Fruit fly (Drosophila melanogaster): ENCODE data around the gene Srp68.

The Srp68 gene

DNA sequence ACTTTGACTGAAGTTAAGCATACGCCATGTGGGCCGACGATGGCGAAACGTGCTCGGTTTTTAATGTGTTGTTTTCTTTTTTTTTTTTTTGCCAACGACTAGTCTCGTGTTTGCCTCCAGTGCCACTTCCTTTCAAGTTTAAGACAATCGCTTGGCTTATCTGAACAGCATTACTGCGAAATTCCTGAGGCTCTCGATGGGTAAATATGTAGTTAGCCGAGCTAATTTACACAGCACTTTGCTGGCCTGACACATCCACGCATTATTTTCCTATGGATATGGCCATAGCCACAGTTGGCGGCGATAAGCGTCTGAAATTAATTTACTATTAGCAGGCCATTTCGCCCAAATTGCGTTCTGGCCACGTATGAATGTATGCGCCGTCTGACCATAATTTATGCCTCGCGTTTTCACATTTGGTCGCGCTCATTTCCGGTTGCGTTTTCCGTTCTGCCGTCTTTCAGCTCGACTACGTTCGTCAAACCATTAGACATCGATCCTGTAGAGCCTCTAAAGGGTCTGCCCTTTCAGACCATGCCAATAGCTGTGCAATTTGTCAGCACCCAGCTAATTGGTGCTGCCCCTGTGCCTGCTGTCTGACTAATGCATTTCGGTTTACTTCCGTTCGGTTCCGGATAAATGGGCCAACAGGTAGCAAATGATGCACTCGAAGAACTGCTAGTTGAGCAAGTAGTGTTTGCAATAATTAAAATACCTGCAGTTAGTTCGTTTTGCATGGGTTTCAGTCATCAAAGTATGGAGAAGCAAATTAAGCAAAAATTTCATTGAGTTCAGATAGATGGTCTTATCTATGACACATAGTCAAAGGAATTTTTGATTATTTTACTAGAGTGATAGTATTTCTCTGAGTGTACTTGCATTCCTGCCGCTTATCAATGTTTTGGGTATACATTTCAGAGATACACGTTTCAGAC is 45.9 kb downstream of the Srp68 start (continued):
- no peak for TF ChIP-seq CG10654 (GFP tag; optimal IDR thresholded peaks at IDR 0.05)
- TF ChIP-seq CG8359 (GFP tag; optimal IDR thresholded peaks at IDR 0.05; ENCODE audit: borderline replicate concordance): no peak
- TF ChIP-seq gce (GFP tag; IDR thresholded peaks at IDR 0.05): no peak
- TF ChIP-seq CG10267 (tag; optimal IDR thresholded peaks at IDR 0.05): no peak
- TF ChIP-seq CG8290 (GFP tag; optimal IDR thresholded peaks at IDR 0.05): no peak
- TF ChIP-seq CG8290 (tag; optimal IDR thresholded peaks at IDR 0.05): peak in 1 of 2 experiments; percentile 66
- peak; percentile 3 to 72 for TF ChIP-seq tll (GFP tag; optimal IDR thresholded peaks at IDR 0.05)
- no peak for TF ChIP-seq CG7556 (GFP tag; optimal IDR thresholded peaks at IDR 0.05)
- peak; percentile 58 for TF ChIP-seq CG7271 (tag; optimal IDR thresholded peaks at IDR 0.05)
- no peak for TF ChIP-seq trem (tag; optimal IDR thresholded peaks at IDR 0.05)
- TF ChIP-seq esg (GFP tag; conservative IDR thresholded peaks at IDR 0.05): no peak
- TF ChIP-seq gcm2 (GFP tag; optimal IDR thresholded peaks at IDR 0.05): no peak
- TF ChIP-seq klu (GFP tag; IDR thresholded peaks at IDR 0.05): no peak
- TF ChIP-seq sisA (GFP tag; IDR thresholded peaks at IDR 0.05): no peak
- no peak for TF ChIP-seq repo (GFP tag; optimal IDR thresholded peaks at IDR 0.05)
- no peak for TF ChIP-seq ewg (GFP tag; optimal IDR thresholded peaks at IDR 0.05)
- no peak for TF ChIP-seq unc-4 (GFP tag; IDR thresholded peaks at IDR 0.05; ENCODE audit: partially characterized antibody)
- peak; percentile 27 for TF ChIP-seq ac (GFP tag; optimal IDR thresholded peaks at IDR 0.05)
- 0 out of 2 replicates have a peak, but pooled peaks have one; percentile 19 for TF ChIP-seq Dref (GFP tag; IDR thresholded peaks at IDR 0.05)
- TF ChIP-seq CG10565 (GFP tag; optimal IDR thresholded peaks at IDR 0.05): no peak
- no peak for TF ChIP-seq dpn (GFP tag; optimal IDR thresholded peaks at IDR 0.05)
- no peak for TF ChIP-seq maf-S (GFP tag; optimal IDR thresholded peaks at IDR 0.05)
- TF ChIP-seq CG10979 (tag; optimal IDR thresholded peaks at IDR 0.05): peak; percentile 16
- TF ChIP-seq CoRest (tag; optimal IDR thresholded peaks at IDR 0.05): no peak
- peak; percentile 67 for TF ChIP-seq Med (GFP tag)
- no peak for TF ChIP-seq CG10543 (GFP tag; optimal IDR thresholded peaks at IDR 0.05)
- peak; percentile 8 for TF ChIP-seq tup (GFP tag; optimal IDR thresholded peaks at IDR 0.05)
- no peak for TF ChIP-seq ems (GFP tag; optimal IDR thresholded peaks at IDR 0.05)
- TF ChIP-seq lola (GFP tag; optimal IDR thresholded peaks at IDR 0.05): peak in 1 of 3 experiments; percentile 28
- TF ChIP-seq BtbVII (GFP tag; optimal IDR thresholded peaks at IDR 0.05): no peak
- TF ChIP-seq CG15479 (GFP tag; optimal IDR thresholded peaks at IDR 0.05): peak; percentile 76
- no peak for TF ChIP-seq CG3847 (GFP tag; IDR thresholded peaks at IDR 0.05)
- no peak for TF ChIP-seq NK7.1 (GFP tag; optimal IDR thresholded peaks at IDR 0.05)
- TF ChIP-seq sd (tag; optimal IDR thresholded peaks at IDR 0.05): peak; percentile 6
- peak; percentile 98 for TF ChIP-seq zen (tag; optimal IDR thresholded peaks at IDR 0.05)
- peak; percentile 50 for TF ChIP-seq CG18599 (GFP tag; optimal IDR thresholded peaks at IDR 0.05)
- peak; percentile 62 for TF ChIP-seq Elba2 (GFP tag; optimal IDR thresholded peaks at IDR 0.05)
- TF ChIP-seq CG4707 (GFP tag; optimal IDR thresholded peaks at IDR 0.05): no peak
- no peak for TF ChIP-seq CG11247 (GFP tag; IDR thresholded peaks at IDR 0.05)
- TF ChIP-seq zfh1 (GFP tag; IDR thresholded peaks at IDR 0.05): peak; percentile 50; the same call in 1 of the 3 replicates
- TF ChIP-seq otp (GFP tag; IDR thresholded peaks at IDR 0.05): no peak
- no peak for TF ChIP-seq CG33213 (GFP tag; optimal IDR thresholded peaks at IDR 0.05)
- TF ChIP-seq prd (optimal IDR thresholded peaks at IDR 0.05): no peak
- TF ChIP-seq prd (GFP tag; IDR thresholded peaks at IDR 0.05): peak; percentile 81
- no peak for TF ChIP-seq CG1233 (GFP tag; optimal IDR thresholded peaks at IDR 0.05)
- no peak for TF ChIP-seq CG9437 (GFP tag; optimal IDR thresholded peaks at IDR 0.05)
- peak in 1 of 2 experiments; percentile 24 for TF ChIP-seq chif (GFP tag; optimal IDR thresholded peaks at IDR 0.05)
- TF ChIP-seq Ets65A (GFP tag): peak; percentile 33
